Worm (Caenorhabditis elegans) whole organism, mixed stage, embryonic: ENCODE results near the gene C25F9.9.

Source experiments
- elt-3 ChIP-seq: fragments of 150-350 bp; optimal IDR thresholded peaks from 2 replicates; lab custom pipeline; 2014; ENCODE audit warnings: missing biosample characterization, missing genetic modification characterization
- lin-13 ChIP-seq: fragments of 150-350 bp; optimal IDR thresholded peaks from 2 replicates; lab custom pipeline; 2014; ENCODE audit warnings: missing biosample characterization, missing genetic modification characterization
- lsy-2 ChIP-seq: fragments of 150-350 bp; optimal IDR thresholded peaks from 2 replicates; lab custom pipeline; 2014; ENCODE audit warnings: missing biosample characterization, missing genetic modification characterization
- nhr-12 ChIP-seq: fragments of 150-350 bp; optimal IDR thresholded peaks from 2 replicates; lab custom pipeline; 2014; ENCODE audit warnings: missing biosample characterization, missing genetic modification characterization
- nhr-28 ChIP-seq: fragments of 150-350 bp; optimal IDR thresholded peaks from 2 replicates; lab custom pipeline; 2014; ENCODE audit warnings: missing biosample characterization, missing genetic modification characterization
- pha-4 ChIP-seq: fragments of 150-350 bp; optimal IDR thresholded peaks from 2 replicates; lab custom pipeline; 2018; ENCODE audit warnings: missing biosample characterization, missing genetic modification reagents, missing genetic modification characterization
- sptf-1 ChIP-seq: sonication (generic microtip); optimal IDR thresholded peaks from 2 replicates; lab custom pipeline; 2017; ENCODE audit warnings: mild to moderate bottlenecking, missing genetic modification characterization, moderate library complexity, missing compliant biosample characterization
- unc-39 ChIP-seq: fragments of 150-350 bp; optimal IDR thresholded peaks from 2 replicates; lab custom pipeline; 2014; ENCODE audit warnings: missing biosample characterization, missing genetic modification characterization
- unc-62 ChIP-seq: fragments of 150-350 bp; optimal IDR thresholded peaks from 2 replicates; lab custom pipeline; 2014; ENCODE audit warnings: missing biosample characterization, missing genetic modification reagents, missing genetic modification characterization
- ztf-11 ChIP-seq: fragments of 150-350 bp; optimal IDR thresholded peaks from 2 replicates; lab custom pipeline; 2014; ENCODE audit warnings: missing biosample characterization, missing genetic modification characterization

DNA sequence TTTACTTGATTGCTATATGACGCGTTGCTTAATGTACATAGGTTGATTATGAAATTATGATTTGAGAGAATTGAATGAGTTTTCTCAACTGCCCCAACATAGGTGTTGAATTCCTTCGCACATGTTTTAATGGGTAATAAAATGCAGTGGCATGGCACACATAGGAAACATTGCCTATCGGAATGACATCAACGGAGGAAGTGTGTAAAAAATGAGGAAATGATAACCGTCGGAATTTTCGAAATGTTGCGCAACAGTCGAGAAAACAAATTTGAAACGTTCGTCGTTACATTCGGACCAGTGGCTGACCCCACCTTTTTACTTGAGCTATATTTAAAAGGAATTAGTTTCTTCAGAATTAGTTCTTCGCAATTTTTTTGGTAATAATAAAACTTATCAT lies 15.6 kb downstream of the C25F9.9 start:
- TF ChIP-seq ztf-11 (tag; lab: Kevin White, UChicago) (no peak), nhr-12 (tag; lab: Kevin White, UChicago) (no peak), nhr-28 (tag; lab: Kevin White, UChicago) (no peak), unc-39 (tag; lab: Kevin White, UChicago) (no peak), sptf-1 (tag; lab: Kevin White, UChicago) (no peak), elt-3 (tag; lab: Kevin White, UChicago) (no peak), lin-13 (tag; lab: Kevin White, UChicago) (no peak), lsy-2 (tag; lab: Kevin White, UChicago) (no peak), unc-62 (GFP tag; lab: Kevin White, UChicago) (no peak), pha-4 (tag; lab: Kevin White, UChicago) (no peak)
